Worm (Caenorhabditis elegans) whole organism, young adult: ENCODE measurements around the gene tba-7.

ENCODE experiments used
- ama-1 ChIP-seq, 3 experiments: fragments of 150-350 bp in 1 of 3; sonication (generic microtip) in 2 of 3; optimal IDR thresholded peaks; 2 replicates each; lab custom pipeline; 2014 to 2018; ENCODE audit warnings: missing biosample characterization in 2 of 3, missing genetic modification characterization in 2 of 3, missing genetic modification reagents in 2 of 3
- fkh-3 ChIP-seq: sonication (generic microtip); optimal IDR thresholded peaks from 2 replicates; lab custom pipeline; 2016; ENCODE audit warnings: mild to moderate bottlenecking, missing genetic modification characterization, missing compliant biosample characterization
- lsy-27 ChIP-seq: sonication (generic microtip); optimal IDR thresholded peaks from 2 replicates; lab custom pipeline; 2017; ENCODE audit warnings: missing genetic modification characterization, mild to moderate bottlenecking, missing compliant biosample characterization, antibody characterized with exemption, missing genotype, borderline replicate concordance; ENCODE audit not compliant: insufficient read depth
- nfya-2 ChIP-seq: fragments of 200-800 bp; sonication (Bioruptor generic); IDR thresholded peaks from 2 replicates; pipeline ENCODE4 v1.3.6; 2022; ENCODE audit warnings: missing genetic modification reagents, missing genetic modification characterization, missing compliant biosample characterization
- unc-62 ChIP-seq: fragments of 150-350 bp; optimal IDR thresholded peaks from 2 replicates; lab custom pipeline; 2014; ENCODE audit warnings: missing biosample characterization, missing genetic modification reagents, missing genetic modification characterization
- xnd-1 ChIP-seq: sonication (generic microtip); optimal IDR thresholded peaks from 2 replicates; lab custom pipeline; 2016; ENCODE audit warnings: missing genotype, missing genetic modification reagents, missing genetic modification characterization, missing compliant biosample characterization
- ztf-6 ChIP-seq: fragments of 200-800 bp; sonication (Bioruptor generic); IDR thresholded peaks from 2 replicates; pipeline ENCODE4 v1.3.6; 2022; ENCODE audit warnings: missing genetic modification reagents, missing genetic modification characterization, missing compliant biosample characterization

- TF ChIP-seq ama-1 (optimal IDR thresholded peaks at IDR 0.05; lab: Kevin White, UChicago), result no peak
- no peak for TF ChIP-seq ama-1 (GFP tag; optimal IDR thresholded peaks at IDR 0.05; lab: Kevin White, UChicago)
- no peak for TF ChIP-seq unc-62
- TF ChIP-seq xnd-1 (tag; lab: Kevin White, UChicago), result no peak
- no peak for TF ChIP-seq fkh-3 (tag; lab: Kevin White, UChicago)
- TF ChIP-seq lsy-27 (tag; lab: Kevin White, UChicago), result no peak
- no peak for TF ChIP-seq nfya-2 (GFP tag; lab: Robert Waterston, UW)
- no peak for TF ChIP-seq ztf-6
These were observed 11.4 kb downstream of the tba-7 start, which contains the start of gene T28D6.4 for ce11 chrIII:11360156-11360555.
